Fruit fly (Drosophila melanogaster) whole organism, embryonic: ENCODE results near the gene Iyd.

Experiments used
- Antp ChIP-seq: fragments of 200-800 bp; sonication (Bioruptor generic); optimal IDR thresholded peaks from 3 replicates; lab custom pipeline; 2016; ENCODE audit warnings: missing biosample characterization, missing genetic modification characterization
- Atf3 ChIP-seq: fragments of 200-800 bp; sonication (Bioruptor generic); optimal IDR thresholded peaks from 3 replicates; lab custom pipeline; 2016; ENCODE audit warnings: missing biosample characterization, missing genetic modification characterization
- Awh ChIP-seq: fragments of 200-800 bp; sonication (Bioruptor generic); IDR thresholded peaks from 2 replicates; pipeline ENCODE4, ENCODE4 v1.3.6; 2022; ENCODE audit warnings: missing biosample characterization, missing genetic modification characterization
- CG11085 ChIP-seq: fragments of 200-800 bp; sonication (Bioruptor generic); IDR thresholded peaks from 2 replicates; pipeline ENCODE4 v1.3.6; 2022; ENCODE audit warnings: missing biosample characterization, missing genetic modification characterization
- CG11247 ChIP-seq: fragments of 200-800 bp; sonication (Bioruptor generic); IDR thresholded peaks from 2 replicates; pipeline ENCODE4 v1.3.6; 2022; ENCODE audit warnings: missing biosample characterization, missing genetic modification characterization
- CG13287 ChIP-seq: fragments of 200-800 bp; sonication (Bioruptor generic); IDR thresholded peaks from 2 replicates; pipeline ENCODE4 v1.3.6; 2022; ENCODE audit warnings: missing biosample characterization, missing genetic modification characterization; ENCODE audit not compliant: partially characterized antibody
- CG17186 ChIP-seq: fragments of 200-800 bp; sonication (Bioruptor generic); optimal IDR thresholded peaks from 3 replicates; lab custom pipeline; 2017; ENCODE audit warnings: missing biosample characterization, missing genetic modification reagents, missing genetic modification characterization
- CG17359 ChIP-seq: fragments of 200-800 bp; sonication (Bioruptor generic); optimal IDR thresholded peaks from 3 replicates; lab custom pipeline; 2018; ENCODE audit warnings: missing biosample characterization, mild to moderate bottlenecking, missing genetic modification characterization, moderate library complexity
- CG17612 ChIP-seq: fragments of 200-800 bp; sonication (Bioruptor generic); IDR thresholded peaks from 2 replicates; pipeline ENCODE4 v1.3.6; 2022; ENCODE audit warnings: missing biosample characterization, missing genetic modification characterization
- CG31365 ChIP-seq: fragments of 200-800 bp; sonication (Bioruptor generic); optimal IDR thresholded peaks from 2 replicates; lab custom pipeline; 2018; ENCODE audit warnings: missing biosample characterization, mild to moderate bottlenecking, missing genetic modification characterization
- CG32767 ChIP-seq: fragments of 200-800 bp; sonication (Bioruptor generic); IDR thresholded peaks from 2 replicates; pipeline ENCODE4 v1.3.6; 2022; ENCODE audit warnings: missing biosample characterization, missing genetic modification characterization
- CG3281 ChIP-seq: fragments of 200-800 bp; sonication (Bioruptor generic); optimal IDR thresholded peaks from 3 replicates; lab custom pipeline; 2017; ENCODE audit warnings: missing biosample characterization, mild to moderate bottlenecking, missing genetic modification characterization
- CG33213 ChIP-seq: fragments of 200-800 bp; sonication (Bioruptor generic); optimal IDR thresholded peaks from 3 replicates; lab custom pipeline; 2016; ENCODE audit warnings: missing biosample characterization, missing genetic modification characterization
- CG42726 ChIP-seq: fragments of 200-800 bp; sonication (Bioruptor generic); IDR thresholded peaks from 2 replicates; pipeline ENCODE4 v1.3.6; 2022; ENCODE audit warnings: missing biosample characterization, missing genetic modification characterization; ENCODE audit not compliant: partially characterized antibody
- CG7987 ChIP-seq: fragments of 200-800 bp; sonication (Bioruptor generic); optimal IDR thresholded peaks from 2 replicates; lab custom pipeline; 2018; ENCODE audit warnings: missing biosample characterization, mild to moderate bottlenecking, missing genetic modification characterization, moderate library complexity
- CG8281 ChIP-seq: fragments of 200-800 bp; sonication (Bioruptor generic); optimal IDR thresholded peaks from 2 replicates; lab custom pipeline; 2018; ENCODE audit warnings: missing biosample characterization, mild to moderate bottlenecking, missing genetic modification characterization, moderate library complexity
- CG9215 ChIP-seq: fragments of 200-800 bp; sonication (Bioruptor generic); IDR thresholded peaks from 2 replicates; pipeline ENCODE4 v1.3.6; 2022; ENCODE audit warnings: missing biosample characterization, missing genetic modification characterization
- CrebB ChIP-seq: fragments of 200-800 bp; sonication (Bioruptor generic); optimal IDR thresholded peaks from 3 replicates; lab custom pipeline; 2018; ENCODE audit warnings: missing biosample characterization, mild to moderate bottlenecking, missing genetic modification characterization
- D19A ChIP-seq: fragments of 200-800 bp; optimal IDR thresholded peaks from 3 replicates; lab custom pipeline; 2019; ENCODE audit warnings: missing biosample characterization, mild to moderate bottlenecking, missing genetic modification characterization, moderate library complexity
- Dad ChIP-seq: fragments of 200-800 bp; sonication (Bioruptor generic); optimal IDR thresholded peaks from 3 replicates; lab custom pipeline; 2016; ENCODE audit warnings: missing biosample characterization, missing genetic modification characterization
- Dll ChIP-seq: fragments of 200-800 bp; sonication (Bioruptor generic); IDR thresholded peaks from 4 replicates; pipeline ENCODE4 v1.3.6; 2022; ENCODE audit warnings: missing biosample characterization, missing genetic modification characterization; ENCODE audit not compliant: partially characterized antibody
- GATAe ChIP-seq: fragments of 200-800 bp; sonication (Bioruptor generic); conservative IDR thresholded peaks from 2 replicates; pipeline ENCODE4 v1.3.6; 2022; ENCODE audit warnings: missing biosample characterization, missing genetic modification characterization
- HLH4C ChIP-seq: fragments of 200-800 bp; sonication (Bioruptor generic); IDR thresholded peaks from 3 replicates; pipeline ENCODE4 v1.3.6; 2022; ENCODE audit warnings: missing biosample characterization, missing genetic modification characterization; ENCODE audit not compliant: partially characterized antibody
- Hsf ChIP-seq: fragments of 200-800 bp; sonication (Bioruptor generic); optimal IDR thresholded peaks from 3 replicates; lab custom pipeline; 2016; ENCODE audit warnings: missing biosample characterization, missing genetic modification characterization
- Kr ChIP-seq: fragments of 200-800 bp; sonication (Bioruptor generic); optimal IDR thresholded peaks from 2 replicates; lab custom pipeline; 2017; ENCODE audit warnings: missing biosample characterization, mild to moderate bottlenecking, missing genetic modification characterization
- Lhr ChIP-seq: fragments of 200-800 bp; sonication (Bioruptor generic); optimal IDR thresholded peaks from 3 replicates; lab custom pipeline; 2017; ENCODE audit warnings: mild to moderate bottlenecking, missing biosample characterization, missing genetic modification reagents, missing genetic modification characterization
- Nf-YC ChIP-seq: fragments of 200-800 bp; optimal IDR thresholded peaks from 3 replicates; lab custom pipeline; 2019; ENCODE audit warnings: missing biosample characterization, mild to moderate bottlenecking, missing genetic modification characterization, moderate library complexity
- Oaz ChIP-seq: fragments of 200-800 bp; sonication (Bioruptor generic); IDR thresholded peaks from 2 replicates; pipeline ENCODE4 v1.3.6; 2022; ENCODE audit warnings: missing biosample characterization, missing genetic modification characterization
- Scr ChIP-seq: fragments of 200-800 bp; sonication (Bioruptor generic); IDR thresholded peaks from 2 replicates; pipeline ENCODE4 v1.3.6; 2022; ENCODE audit warnings: missing biosample characterization, missing genetic modification characterization; ENCODE audit not compliant: partially characterized antibody
- Sry-β ChIP-seq: fragments of 200-800 bp; sonication (Bioruptor generic); optimal IDR thresholded peaks from 2 replicates; lab custom pipeline; 2018; ENCODE audit warnings: missing biosample characterization, mild to moderate bottlenecking, missing genetic modification characterization, moderate library complexity
- cg ChIP-seq: fragments of 200-800 bp; sonication (Bioruptor generic); optimal IDR thresholded peaks from 3 replicates; lab custom pipeline; 2019; ENCODE audit warnings: missing biosample characterization, mild to moderate bottlenecking, missing genetic modification characterization, moderate library complexity
- chn ChIP-seq: fragments of 200-800 bp; sonication (Bioruptor generic); optimal IDR thresholded peaks from 2 replicates; lab custom pipeline; 2016; ENCODE audit warnings: missing biosample characterization, missing genetic modification characterization
- crp ChIP-seq, 2 experiments: fragments of 200-800 bp; sonication (Bioruptor generic); optimal IDR thresholded peaks; 2 replicates in 1 of 2; 3 replicates in 1 of 2; lab custom pipeline; 2017; ENCODE audit warnings: missing biosample characterization in 2 of 2, missing genetic modification characterization in 2 of 2, mild to moderate bottlenecking in 1 of 2, moderate library complexity in 1 of 2
- cwo ChIP-seq: fragments of 200-800 bp; sonication (Bioruptor generic); optimal IDR thresholded peaks from 3 replicates; lab custom pipeline; 2017; ENCODE audit warnings: missing biosample characterization, missing genetic modification characterization, mild to moderate bottlenecking, moderate library complexity, missing genetic modification reagents
- ewg ChIP-seq: fragments of 200-800 bp; sonication (Bioruptor generic); optimal IDR thresholded peaks from 3 replicates; lab custom pipeline; 2017; ENCODE audit warnings: mild to moderate bottlenecking, missing biosample characterization, missing genetic modification reagents, missing genetic modification characterization
- gcm ChIP-seq: fragments of 200-800 bp; sonication (Bioruptor generic); optimal IDR thresholded peaks from 2 replicates; lab custom pipeline; 2019; ENCODE audit warnings: missing biosample characterization, mild to moderate bottlenecking, missing genetic modification characterization, moderate library complexity
- ham ChIP-seq: fragments of 200-800 bp; sonication (Bioruptor generic); IDR thresholded peaks from 2 replicates; pipeline ENCODE4 v1.3.6; 2022; ENCODE audit warnings: missing biosample characterization, missing genetic modification characterization
- hb ChIP-seq: fragments of 200-800 bp; sonication (Bioruptor generic); IDR thresholded peaks from 3 replicates; pipeline ENCODE4 v1.3.6; 2022; ENCODE audit warnings: missing biosample characterization, missing genetic modification characterization; ENCODE audit not compliant: partially characterized antibody
- ind ChIP-seq: fragments of 200-800 bp; sonication (Bioruptor generic); optimal IDR thresholded peaks from 3 replicates; lab custom pipeline; 2016; ENCODE audit warnings: missing biosample characterization, missing genetic modification characterization
- jing ChIP-seq: fragments of 200-800 bp; sonication (Bioruptor generic); optimal IDR thresholded peaks from 2 replicates; lab custom pipeline; 2018; ENCODE audit warnings: missing biosample characterization, mild to moderate bottlenecking, missing genetic modification characterization
- kni ChIP-seq: fragments of 200-800 bp; sonication (Bioruptor generic); optimal IDR thresholded peaks from 3 replicates; lab custom pipeline; 2017; ENCODE audit warnings: mild to moderate bottlenecking, missing biosample characterization, missing genetic modification reagents, missing genetic modification characterization
- lilli ChIP-seq: fragments of 200-800 bp; sonication (Bioruptor generic); optimal IDR thresholded peaks from 3 replicates; lab custom pipeline; 2016; ENCODE audit warnings: missing biosample characterization, missing genetic modification characterization
- mam ChIP-seq: fragments of 200-800 bp; sonication (Bioruptor generic); optimal IDR thresholded peaks from 3 replicates; lab custom pipeline; 2016; ENCODE audit warnings: missing biosample characterization, missing genetic modification characterization
- oc ChIP-seq: fragments of 200-800 bp; sonication (Bioruptor generic); optimal IDR thresholded peaks from 2 replicates; lab custom pipeline; 2018; ENCODE audit warnings: missing biosample characterization, mild to moderate bottlenecking, missing genetic modification characterization, moderate library complexity
- pzg ChIP-seq: fragments of 200-800 bp; sonication (Bioruptor generic); optimal IDR thresholded peaks from 3 replicates; lab custom pipeline; 2018; ENCODE audit warnings: missing biosample characterization, mild to moderate bottlenecking, missing genetic modification characterization, moderate library complexity
- sob ChIP-seq: fragments of 200-800 bp; sonication (Bioruptor generic); IDR thresholded peaks from 2 replicates; pipeline ENCODE4 v1.3.6; 2022; ENCODE audit warnings: missing biosample characterization, missing genetic modification characterization
- tin ChIP-seq: fragments of 200-800 bp; sonication (Bioruptor generic); optimal IDR thresholded peaks from 3 replicates; lab custom pipeline; 2016; ENCODE audit warnings: missing biosample characterization, missing genetic modification characterization
- unpg ChIP-seq: fragments of 200-800 bp; sonication (Bioruptor generic); optimal IDR thresholded peaks from 3 replicates; lab custom pipeline; 2018; ENCODE audit warnings: missing biosample characterization, mild to moderate bottlenecking, missing genetic modification characterization, moderate library complexity

Gene Iyd

DNA sequence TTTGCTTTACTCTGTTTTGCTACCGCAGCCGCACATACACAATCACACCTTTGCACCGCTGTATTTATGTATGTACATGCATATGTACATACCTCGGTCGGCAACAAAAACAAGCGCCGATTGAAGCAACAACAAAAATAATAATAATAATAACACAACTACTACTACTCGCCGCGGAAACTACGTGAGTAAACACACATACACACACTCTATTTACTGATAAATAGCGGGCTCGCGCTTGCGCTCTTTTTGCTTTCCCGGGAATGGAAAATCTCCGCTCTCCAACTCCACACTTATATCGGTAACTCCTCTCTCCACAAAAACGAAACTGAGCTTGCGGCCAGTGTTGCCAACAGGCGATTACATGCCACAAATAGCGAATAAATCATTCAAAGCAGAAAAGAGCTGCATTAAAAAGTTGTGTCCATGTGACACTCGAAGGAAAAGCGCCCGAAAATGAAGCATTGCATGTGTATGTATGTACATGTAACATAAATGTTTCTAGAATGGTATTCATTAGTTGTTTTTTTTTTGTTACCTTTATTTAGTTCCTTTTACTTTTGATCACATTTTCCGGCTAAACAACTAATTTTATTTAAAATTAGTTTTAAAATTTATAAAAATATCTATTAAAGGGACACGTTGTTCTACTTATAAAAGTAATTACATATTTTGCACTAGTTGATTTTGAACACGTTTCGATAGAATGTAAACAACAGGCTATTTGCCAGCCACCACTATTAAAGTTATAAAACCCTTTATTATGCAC lies 22.8 kb upstream of the Iyd start (continued):
- peak; percentile 24 for TF ChIP-seq Nf-YC (tag; lab: Kevin White, UChicago)
- peak; percentile 89 for TF ChIP-seq CG7987 (GFP tag; lab: Kevin White, UChicago)
- peak; percentile 21 for TF ChIP-seq Sry-β (GFP tag; lab: Kevin White, UChicago)
- peak; percentile 73 for TF ChIP-seq CG17359 (tag; lab: Kevin White, UChicago)
- TF ChIP-seq Dll (GFP tag; lab: Robert Waterston, UW), result no peak
- TF ChIP-seq Scr, result no peak
- TF ChIP-seq ham (GFP tag; lab: Robert Waterston, UW), result no peak
- 0 out of 2 replicates have a peak, but pooled peaks have one; percentile 27 for TF ChIP-seq CG11247
- TF ChIP-seq lilli (GFP tag; lab: Kevin White, UChicago), result no peak
- no peak for TF ChIP-seq CG42726
- peak; percentile 53; the same call in 1 of the 2 replicates for TF ChIP-seq CG13287
- TF ChIP-seq Oaz (GFP tag; lab: Robert Waterston, UW), result no peak
- peak; percentile 42 for TF ChIP-seq Atf3 (GFP tag; lab: Kevin White, UChicago)
- TF ChIP-seq sob (GFP tag; lab: Robert Waterston, UW), result peak; percentile 74
- TF ChIP-seq gcm, result peak; percentile 66
- peak; percentile 89 for TF ChIP-seq CG32767
- peak; percentile 37 for TF ChIP-seq Lhr
- peak; percentile 61 for TF ChIP-seq unpg (GFP tag; lab: Kevin White, UChicago)
- peak; percentile 88 for TF ChIP-seq CrebB (tag; lab: Kevin White, UChicago)
- TF ChIP-seq ind, result no peak
- TF ChIP-seq Hsf (GFP tag; lab: Kevin White, UChicago), result peak; percentile 38
- TF ChIP-seq CG31365 (tag; lab: Kevin White, UChicago), result peak; percentile 77
- TF ChIP-seq CG17186 (GFP tag; lab: Kevin White, UChicago), result peak; percentile 47
- peak; percentile 55 for TF ChIP-seq cwo (GFP tag; lab: Kevin White, UChicago)
- TF ChIP-seq kni (GFP tag; lab: Kevin White, UChicago), result peak; percentile 99
- no peak for TF ChIP-seq chn (GFP tag; lab: Kevin White, UChicago)
- no peak for TF ChIP-seq jing (GFP tag; lab: Kevin White, UChicago)
- peak; percentile 74 for TF ChIP-seq CG3281
- peak; percentile 60 for TF ChIP-seq Dad (GFP tag; lab: Kevin White, UChicago)
- TF ChIP-seq CG17612, result no peak
- no peak; the same call in 1 of the 2 replicates for TF ChIP-seq CG11085
- peak; percentile 99 for TF ChIP-seq cg (GFP tag; lab: Kevin White, UChicago)
- TF ChIP-seq Kr (GFP tag; lab: Kevin White, UChicago), result peak; percentile 83
- TF ChIP-seq crp (GFP tag; optimal IDR thresholded peaks at IDR 0.05; lab: Kevin White, UChicago), result peak in 1 of 2 experiments; percentile 32
- no peak for TF ChIP-seq tin (GFP tag; lab: Kevin White, UChicago)
- no peak for TF ChIP-seq oc (tag; lab: Kevin White, UChicago)
- TF ChIP-seq Awh (GFP tag; lab: Robert Waterston, UW), result peak; percentile 67; the same call in 1 of the 2 replicates
- TF ChIP-seq mam (GFP tag; lab: Kevin White, UChicago), result peak; percentile 7
- peak; percentile 53 for TF ChIP-seq D19A (tag; lab: Kevin White, UChicago)
- TF ChIP-seq CG8281 (tag; lab: Kevin White, UChicago), result peak; percentile 64
- TF ChIP-seq Antp, result peak; percentile 35
- TF ChIP-seq CG33213 (GFP tag; lab: Kevin White, UChicago), result peak; percentile 70
- peak; percentile 90 for TF ChIP-seq ewg (GFP tag; lab: Kevin White, UChicago)
- TF ChIP-seq pzg (GFP tag; lab: Kevin White, UChicago), result peak; percentile 14
- no peak for TF ChIP-seq hb (GFP tag; lab: Robert Waterston, UW)
- TF ChIP-seq HLH4C (GFP tag; lab: Robert Waterston, UW), result no peak
- no peak for TF ChIP-seq GATAe (GFP tag; lab: Robert Waterston, UW)
- TF ChIP-seq CG9215 (GFP tag; lab: Robert Waterston, UW), result peak; percentile 60
